Fruit fly (Drosophila melanogaster) whole organism, prepupa: ENCODE data around the gene CG13282.

Experiments used
- Blimp-1 ChIP-seq: fragments of 200-800 bp; sonication (Bioruptor generic); optimal IDR thresholded peaks from 3 replicates; lab custom pipeline; 2017; ENCODE audit warnings: missing biosample characterization, missing genetic modification characterization, mild to moderate bottlenecking, moderate library complexity, missing genetic modification reagents
- CG10631 ChIP-seq: fragments of 200-800 bp; sonication (Bioruptor generic); optimal IDR thresholded peaks from 2 replicates; lab custom pipeline; 2016; ENCODE audit warnings: missing biosample characterization, missing genetic modification characterization
- CG6163 ChIP-seq: fragments of 200-800 bp; sonication (Bioruptor generic); IDR thresholded peaks from 3 replicates; pipeline ENCODE4 v1.3.6; 2022; ENCODE audit warnings: missing biosample characterization, missing genetic modification characterization
- CG6276 ChIP-seq: fragments of 200-800 bp; sonication (Bioruptor generic); optimal IDR thresholded peaks from 2 replicates; lab custom pipeline; 2017; ENCODE audit warnings: missing biosample characterization, mild to moderate bottlenecking, missing genetic modification characterization
- CG8319 ChIP-seq: fragments of 200-800 bp; sonication (Bioruptor generic); optimal IDR thresholded peaks from 3 replicates; lab custom pipeline; 2016; ENCODE audit warnings: missing biosample characterization, missing genetic modification characterization
- Ets96B ChIP-seq: fragments of 200-800 bp; optimal IDR thresholded peaks from 2 replicates; lab custom pipeline; 2019; ENCODE audit warnings: missing biosample characterization, mild to moderate bottlenecking, missing genetic modification characterization, moderate library complexity
- cyc ChIP-seq: fragments of 200-800 bp; sonication (Bioruptor generic); optimal IDR thresholded peaks from 3 replicates; lab custom pipeline; 2016; ENCODE audit warnings: missing biosample characterization, missing genetic modification characterization
- esn ChIP-seq: fragments of 200-800 bp; sonication (Bioruptor generic); optimal IDR thresholded peaks from 2 replicates; lab custom pipeline; 2016; ENCODE audit warnings: missing biosample characterization, mild to moderate bottlenecking, missing genetic modification characterization, moderate library complexity

dm6 chr2L:16862526-16862925, 28.2 kb upstream of the CG13282 start:
- no peak for TF ChIP-seq esn (GFP tag; lab: Kevin White, UChicago)
- TF ChIP-seq cyc (GFP tag; lab: Kevin White, UChicago): no peak
- no peak for TF ChIP-seq CG10631
- no peak for TF ChIP-seq CG6163
- TF ChIP-seq CG6276 (GFP tag; lab: Kevin White, UChicago): no peak
- no peak for TF ChIP-seq CG8319 (GFP tag; lab: Kevin White, UChicago)
- no peak for TF ChIP-seq Ets96B
- TF ChIP-seq Blimp-1 (GFP tag; lab: Kevin White, UChicago): no peak
